Worm (Caenorhabditis elegans) whole organism, young adult: ENCODE results near the gene F33A8.4.

Source experiments
- B0035.1 ChIP-seq: sonication (generic microtip); optimal IDR thresholded peaks from 2 replicates; lab custom pipeline; 2016; ENCODE audit warnings: missing genetic modification characterization, mild to moderate bottlenecking, missing compliant biosample characterization, missing genotype, missing genetic modification reagents
- B0336.3 ChIP-seq: fragments of 200-800 bp; sonication (Bioruptor generic); IDR thresholded peaks from 2 replicates; pipeline ENCODE4 v1.3.6; 2022; ENCODE audit warnings: missing genetic modification characterization, missing compliant biosample characterization
- C06A6.2 ChIP-seq: fragments of 200-800 bp; sonication (Bioruptor generic); conservative IDR thresholded peaks from 2 replicates; pipeline ENCODE4 v1.3.6; 2022; ENCODE audit warnings: missing genetic modification characterization, missing compliant biosample characterization
- C17E4.6 ChIP-seq: fragments of 200-800 bp; sonication (Bioruptor generic); IDR thresholded peaks from 2 replicates; pipeline ENCODE4 v1.3.6; 2022; ENCODE audit warnings: missing genetic modification reagents, missing genetic modification characterization, missing compliant biosample characterization
- F10E7.11 ChIP-seq: sonication (generic microtip); optimal IDR thresholded peaks from 2 replicates; lab custom pipeline; 2017; ENCODE audit warnings: mild to moderate bottlenecking, missing genetic modification characterization, moderate library complexity, missing compliant biosample characterization
- F22D6.2 ChIP-seq: sonication (generic microtip); optimal IDR thresholded peaks from 2 replicates; lab custom pipeline; 2016; ENCODE audit warnings: mild to moderate bottlenecking, missing genetic modification characterization, missing compliant biosample characterization
- F33H1.4 ChIP-seq: fragments of 200-800 bp; sonication (Bioruptor generic); IDR thresholded peaks from 2 replicates; pipeline ENCODE4 v1.3.6; 2022; ENCODE audit warnings: missing genetic modification reagents, missing genetic modification characterization, missing compliant biosample characterization
- F57A8.1 ChIP-seq: fragments of 200-800 bp; sonication (Bioruptor generic); optimal IDR thresholded peaks from 2 replicates; lab custom pipeline; 2018; ENCODE audit warnings: mild to moderate bottlenecking, missing genetic modification characterization, moderate library complexity, missing compliant biosample characterization
- atf-7 ChIP-seq: sonication (generic microtip); optimal IDR thresholded peaks from 2 replicates; lab custom pipeline; 2017; ENCODE audit warnings: mild to moderate bottlenecking, missing genetic modification characterization, missing compliant biosample characterization
- bed-2 ChIP-seq: fragments of 200-800 bp; sonication (Bioruptor generic); IDR thresholded peaks from 2 replicates; pipeline ENCODE4 v1.3.6; 2022; ENCODE audit warnings: missing genetic modification reagents, missing genetic modification characterization, missing compliant biosample characterization
- ccch-3 ChIP-seq: fragments of 200-800 bp; sonication (Bioruptor generic); optimal IDR thresholded peaks from 2 replicates; lab custom pipeline; 2018; ENCODE audit warnings: mild to moderate bottlenecking, missing genetic modification characterization, missing compliant biosample characterization
- cebp-1 ChIP-seq, 2 experiments: fragments of 200-800 bp in 1 of 2; sonication (Bioruptor generic) in 1 of 2; sonication (generic microtip) in 1 of 2; IDR thresholded peaks in 1 of 2; optimal IDR thresholded peaks in 1 of 2; 2 replicates each; pipeline versions ENCODE4 v1.3.6 to Lab custom; 2017 to 2022; ENCODE audit warnings: missing compliant biosample characterization in 2 of 2, missing genetic modification characterization in 2 of 2, mild to moderate bottlenecking in 1 of 2, missing genetic modification reagents in 1 of 2, moderate library complexity in 1 of 2
- ceh-91 ChIP-seq: fragments of 200-800 bp; sonication (Bioruptor generic); IDR thresholded peaks from 2 replicates; pipeline ENCODE4 v1.3.6; 2022; ENCODE audit warnings: missing genetic modification reagents, missing genetic modification characterization, missing compliant biosample characterization
- chd-7 ChIP-seq: sonication (generic microtip); optimal IDR thresholded peaks from 2 replicates; lab custom pipeline; 2016; ENCODE audit warnings: mild to moderate bottlenecking, missing genetic modification characterization, moderate library complexity, missing compliant biosample characterization
- die-1 ChIP-seq: sonication (generic microtip); optimal IDR thresholded peaks from 2 replicates; lab custom pipeline; 2016; ENCODE audit warnings: missing genotype, mild to moderate bottlenecking, missing genetic modification characterization, missing compliant biosample characterization
- dpff-1 ChIP-seq: sonication (generic microtip); optimal IDR thresholded peaks from 2 replicates; lab custom pipeline; 2017; ENCODE audit warnings: mild to moderate bottlenecking, missing genetic modification characterization, missing compliant biosample characterization
- dpl-1 ChIP-seq: fragments of 150-350 bp; optimal IDR thresholded peaks from 2 replicates; lab custom pipeline; 2014; ENCODE audit warnings: missing biosample characterization, missing genetic modification reagents, missing genetic modification characterization
- efl-1 ChIP-seq: fragments of 150-350 bp; optimal IDR thresholded peaks from 2 replicates; lab custom pipeline; 2014; ENCODE audit warnings: missing biosample characterization, missing genetic modification reagents, missing genetic modification characterization
- egrh-3 ChIP-seq: fragments of 200-800 bp; sonication (Bioruptor generic); IDR thresholded peaks from 2 replicates; pipeline ENCODE4 v1.3.6; 2022; ENCODE audit warnings: missing genetic modification reagents, missing genetic modification characterization, missing compliant biosample characterization
- ets-4 ChIP-seq: fragments of 200-800 bp; sonication (Bioruptor generic); optimal IDR thresholded peaks from 2 replicates; lab custom pipeline; 2018; ENCODE audit warnings: mild to moderate bottlenecking, missing genetic modification characterization, missing compliant biosample characterization
- fkh-3 ChIP-seq: sonication (generic microtip); optimal IDR thresholded peaks from 2 replicates; lab custom pipeline; 2016; ENCODE audit warnings: mild to moderate bottlenecking, missing genetic modification characterization, missing compliant biosample characterization
- him-1 ChIP-seq: sonication (generic microtip); optimal IDR thresholded peaks from 2 replicates; lab custom pipeline; 2016; ENCODE audit warnings: missing genotype, missing genetic modification reagents, missing genetic modification characterization, missing compliant biosample characterization
- lag-1 ChIP-seq: fragments of 200-800 bp; sonication (Bioruptor generic); IDR thresholded peaks from 2 replicates; pipeline ENCODE4 v1.3.6; 2022; ENCODE audit warnings: missing genetic modification reagents, missing genetic modification characterization, missing compliant biosample characterization
- lin-35 ChIP-seq, 3 experiments: fragments of 150-350 bp in 2 of 3; sonication (generic microtip) in 1 of 3; optimal IDR thresholded peaks; 2 replicates each; lab custom pipeline; 2014 to 2018; ENCODE audit warnings: missing biosample characterization in 3 of 3, missing genetic modification characterization in 3 of 3, missing genetic modification reagents in 3 of 3
- lin-54 ChIP-seq: fragments of 200-800 bp; sonication (Bioruptor generic); optimal IDR thresholded peaks from 2 replicates; lab custom pipeline; 2018; ENCODE audit warnings: mild to moderate bottlenecking, missing genetic modification characterization, missing compliant biosample characterization
- lir-1 ChIP-seq: fragments of 200-800 bp; sonication (Bioruptor generic); conservative IDR thresholded peaks from 2 replicates; pipeline ENCODE4 v1.3.6; 2022; ENCODE audit warnings: missing genetic modification reagents, missing genetic modification characterization, missing compliant biosample characterization
- lsl-1 ChIP-seq: fragments of 200-800 bp; sonication (Bioruptor generic); optimal IDR thresholded peaks from 2 replicates; lab custom pipeline; 2018; ENCODE audit warnings: mild to moderate bottlenecking, missing genetic modification characterization, moderate library complexity, missing compliant biosample characterization
- lsy-27 ChIP-seq: sonication (generic microtip); optimal IDR thresholded peaks from 2 replicates; lab custom pipeline; 2017; ENCODE audit warnings: missing genetic modification characterization, mild to moderate bottlenecking, missing compliant biosample characterization, antibody characterized with exemption, missing genotype, borderline replicate concordance; ENCODE audit not compliant: insufficient read depth
- madf-10 ChIP-seq: sonication (generic microtip); optimal IDR thresholded peaks from 2 replicates; lab custom pipeline; 2016; ENCODE audit warnings: mild to moderate bottlenecking, missing genetic modification characterization, missing compliant biosample characterization
- madf-3 ChIP-seq: fragments of 200-800 bp; sonication (Bioruptor generic); IDR thresholded peaks from 2 replicates; pipeline ENCODE4 v1.3.6; 2022; ENCODE audit warnings: missing genetic modification reagents, missing genetic modification characterization, missing compliant biosample characterization
- mcd-1 ChIP-seq: fragments of 200-800 bp; sonication (Bioruptor generic); IDR thresholded peaks from 2 replicates; pipeline ENCODE4 v1.3.6; 2022; ENCODE audit warnings: missing genetic modification reagents, missing genetic modification characterization, missing compliant biosample characterization
- mel-28 ChIP-seq: sonication (generic microtip); optimal IDR thresholded peaks from 2 replicates; lab custom pipeline; 2016; ENCODE audit warnings: borderline replicate concordance, mild to moderate bottlenecking, missing genetic modification characterization, missing compliant biosample characterization
- nfya-1 ChIP-seq: sonication (generic microtip); optimal IDR thresholded peaks from 2 replicates; lab custom pipeline; 2017; ENCODE audit warnings: antibody characterized with exemption, missing compliant biosample characterization, missing genetic modification characterization, borderline replicate concordance; ENCODE audit not compliant: insufficient read depth
- repo-1 ChIP-seq: sonication (generic microtip); optimal IDR thresholded peaks from 2 replicates; lab custom pipeline; 2017; ENCODE audit warnings: mild to moderate bottlenecking, missing genetic modification characterization, missing compliant biosample characterization
- rpc-1 ChIP-seq, 2 experiments: fragments of 150-350 bp in 1 of 2; sonication (generic microtip) in 1 of 2; optimal IDR thresholded peaks; 2 replicates each; lab custom pipeline; 2014 to 2018; ENCODE audit warnings: missing biosample characterization in 1 of 2, missing genetic modification characterization in 1 of 2, missing genetic modification reagents in 1 of 2, missing genotype in 1 of 2
- snpc-1.1 ChIP-seq: sonication (generic microtip); optimal IDR thresholded peaks from 2 replicates; lab custom pipeline; 2017; ENCODE audit warnings: missing genetic modification characterization, mild to moderate bottlenecking, missing compliant biosample characterization, antibody characterized with exemption, moderate library complexity, missing genotype, missing genetic modification reagents; ENCODE audit not compliant: insufficient read depth
- snpc-4 ChIP-seq, 5 experiments: fragments of 150-350 bp in 1 of 5; sonication (generic microtip) in 4 of 5; optimal IDR thresholded peaks; 2 replicates each; lab custom pipeline; 2014 to 2018; ENCODE audit warnings: missing genetic modification characterization in 5 of 5, missing biosample characterization in 3 of 5, antibody characterized with exemption in 2 of 5, mild to moderate bottlenecking in 2 of 5, missing compliant biosample characterization in 2 of 5, missing genotype in 2 of 5, moderate library complexity in 2 of 5, missing genetic modification reagents in 1 of 5
- somi-1 ChIP-seq: fragments of 200-800 bp; sonication (Bioruptor generic); optimal IDR thresholded peaks from 2 replicates; lab custom pipeline; 2018; ENCODE audit warnings: mild to moderate bottlenecking, missing genetic modification characterization, missing compliant biosample characterization
- ztf-25 ChIP-seq: fragments of 200-800 bp; sonication (Bioruptor generic); IDR thresholded peaks from 2 replicates; pipeline ENCODE4 v1.3.6; 2022; ENCODE audit warnings: missing genetic modification reagents, missing genetic modification characterization, missing compliant biosample characterization
- ztf-26 ChIP-seq: sonication (generic microtip); optimal IDR thresholded peaks from 2 replicates; lab custom pipeline; 2017; ENCODE audit warnings: missing genetic modification characterization, missing compliant biosample characterization
- ztf-3 ChIP-seq: fragments of 200-800 bp; sonication (Bioruptor generic); optimal IDR thresholded peaks from 2 replicates; lab custom pipeline; 2018; ENCODE audit warnings: mild to moderate bottlenecking, missing genetic modification characterization, missing compliant biosample characterization

Gene F33A8.4

DNA sequence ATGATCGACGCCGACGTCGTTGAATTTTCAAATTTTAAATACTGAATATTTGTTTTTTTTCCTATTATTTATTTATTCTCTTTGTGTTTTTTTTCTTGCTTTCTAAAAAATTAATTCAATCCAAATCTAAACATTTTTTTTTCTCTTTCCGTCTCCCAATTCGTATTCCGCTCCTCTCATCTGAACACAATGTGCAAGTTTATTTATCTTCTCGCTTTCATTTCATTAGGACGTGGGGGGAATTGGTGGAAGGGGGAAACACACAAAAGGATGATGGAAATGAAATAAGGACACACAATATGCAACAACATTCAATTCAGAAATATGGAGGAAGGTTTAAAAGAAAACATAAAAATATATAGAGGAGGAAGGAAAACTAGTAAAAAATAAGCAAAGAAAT is 21.1 kb downstream of the F33A8.4 start:
- TF ChIP-seq somi-1 (GFP tag; lab: Kevin White, UChicago) (no peak), him-1 (tag; lab: Kevin White, UChicago) (no peak), ztf-25 (GFP tag; lab: Robert Waterston, UW) (no peak), F57A8.1 (GFP tag; lab: Kevin White, UChicago) (no peak)

DNA sequence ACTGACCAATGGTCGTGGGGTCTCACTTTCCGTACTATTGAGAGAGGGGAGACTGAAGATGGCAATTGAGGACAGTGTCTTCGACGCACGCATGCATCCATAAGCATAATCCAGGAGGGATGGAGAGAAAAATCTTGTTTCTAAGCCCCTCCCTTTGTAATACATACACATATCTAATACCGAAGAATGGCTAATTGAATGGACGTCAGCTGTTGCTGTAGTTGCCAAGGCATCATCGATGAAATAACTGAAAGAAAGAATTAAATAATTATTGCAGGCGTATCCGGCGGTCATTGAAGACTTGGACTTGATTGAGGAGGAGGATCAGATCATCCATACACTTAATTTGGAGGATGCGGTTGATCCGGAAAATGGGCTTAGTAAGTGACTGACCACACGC is 23.3 kb downstream of the F33A8.4 start, which contains the start of gene F33A8.7:
F33A8.7 (minus strand) TSS at position 101 of the 400 bp plus-strand sequence.
- no peak for TF ChIP-seq die-1 (tag; lab: Kevin White, UChicago)

DNA sequence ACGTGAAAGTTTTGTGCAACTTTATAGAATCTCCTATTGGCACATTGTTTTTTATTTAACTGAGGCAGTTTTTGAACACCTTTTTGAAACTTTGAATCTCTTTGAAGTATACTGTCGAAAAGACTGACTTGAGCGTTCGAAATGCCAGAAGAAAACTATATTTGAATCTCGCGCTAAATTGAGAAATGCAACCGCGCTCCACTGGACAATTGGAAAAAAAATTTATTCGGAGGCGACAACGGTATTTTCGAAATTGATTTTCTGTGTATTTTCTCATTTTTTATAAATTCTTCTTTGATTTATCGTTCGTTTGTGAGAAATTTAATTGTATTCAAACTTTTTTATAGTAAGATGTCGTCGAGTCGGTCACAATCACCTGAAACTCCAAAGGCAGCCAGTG is 26.8 kb downstream of the F33A8.4 start, which contains the start of gene let-858:
let-858 (plus strand) TSS at position 348 of the 400 bp plus-strand sequence.
- TF ChIP-seq ccch-3 (GFP tag; lab: Kevin White, UChicago), result no peak
- TF ChIP-seq rpc-1 (optimal IDR thresholded peaks at IDR 0.05; lab: Kevin White, UChicago), result no peak
- no peak for TF ChIP-seq rpc-1 (tag; optimal IDR thresholded peaks at IDR 0.05; lab: Kevin White, UChicago)
- TF ChIP-seq ztf-3 (GFP tag; lab: Kevin White, UChicago), result no peak
- TF ChIP-seq C06A6.2 (GFP tag; lab: Robert Waterston, UW), result no peak
- peak; percentile 68 for TF ChIP-seq dpl-1 (GFP tag; lab: Kevin White, UChicago)
- TF ChIP-seq bed-2, result no peak
- no peak for TF ChIP-seq F33H1.4 (GFP tag; lab: Robert Waterston, UW)
- no peak for TF ChIP-seq lsl-1 (GFP tag; lab: Kevin White, UChicago)
- TF ChIP-seq atf-7 (tag; lab: Kevin White, UChicago), result no peak
- no peak for TF ChIP-seq repo-1
- peak; percentile 94 for TF ChIP-seq mcd-1 (GFP tag; lab: Robert Waterston, UW)
- TF ChIP-seq lir-1 (GFP tag; lab: Robert Waterston, UW), result no peak
- no peak for TF ChIP-seq lsy-27
- no peak for TF ChIP-seq mel-28
- TF ChIP-seq efl-1, result peak; percentile 81
- no peak for TF ChIP-seq ztf-25 (GFP tag; lab: Robert Waterston, UW)
- no peak for TF ChIP-seq B0336.3
- TF ChIP-seq ceh-91 (GFP tag; lab: Robert Waterston, UW), result no peak
- TF ChIP-seq snpc-4 (GFP tag; optimal IDR thresholded peaks at IDR 0.05; lab: Kevin White, UChicago), result no peak
- TF ChIP-seq snpc-4 (tag; optimal IDR thresholded peaks at IDR 0.05; lab: Kevin White, UChicago), result no peak
- TF ChIP-seq lin-35 (GFP tag; optimal IDR thresholded peaks at IDR 0.05; lab: Kevin White, UChicago), result peak in 2 of 3 experiments; percentile 20 to 87
- no peak for TF ChIP-seq F10E7.11 (tag; lab: Kevin White, UChicago)
- TF ChIP-seq snpc-1.1, result no peak
- TF ChIP-seq madf-10 (tag; lab: Kevin White, UChicago), result no peak
- TF ChIP-seq die-1 (tag; lab: Kevin White, UChicago), result no peak
- no peak for TF ChIP-seq ztf-26 (tag; lab: Kevin White, UChicago)
- TF ChIP-seq lag-1 (GFP tag; lab: Robert Waterston, UW), result no peak
- TF ChIP-seq fkh-3 (tag; lab: Kevin White, UChicago), result no peak
- TF ChIP-seq egrh-3 (GFP tag; lab: Robert Waterston, UW), result no peak
- TF ChIP-seq chd-7, result no peak
- TF ChIP-seq lin-54 (GFP tag; lab: Kevin White, UChicago), result peak; percentile 93
- no peak for TF ChIP-seq C17E4.6 (GFP tag; lab: Robert Waterston, UW)
- TF ChIP-seq cebp-1 (GFP tag; IDR thresholded peaks at IDR 0.05; lab: Robert Waterston, UW), result no peak
- TF ChIP-seq cebp-1 (tag; optimal IDR thresholded peaks at IDR 0.05; lab: Kevin White, UChicago), result no peak
- no peak for TF ChIP-seq F22D6.2 (tag; lab: Kevin White, UChicago)
- TF ChIP-seq ets-4 (GFP tag; lab: Kevin White, UChicago), result no peak
- no peak for TF ChIP-seq dpff-1 (tag; lab: Kevin White, UChicago)
- TF ChIP-seq B0035.1 (tag; lab: Kevin White, UChicago), result no peak
- no peak for TF ChIP-seq madf-3
- no peak for TF ChIP-seq nfya-1 (tag; lab: Kevin White, UChicago)
- TF ChIP-seq, all 124 proteins: peak for 5
